Worm (Caenorhabditis elegans): ENCODE results near the gene Y32F6B.9.

The Y32F6B.9 gene

ce11 chrV:10491443-10491842 lies 12.9 kb downstream of the Y32F6B.9 start, which contains the start of gene aqp-5:
Gene aqp-5, plus strand, starts transcription at chrV:10491743.
- no peak for TF ChIP-seq lin-11 (tag; optimal IDR thresholded peaks at IDR 0.05)
- no peak for TF ChIP-seq mec-3 (tag; optimal IDR thresholded peaks at IDR 0.05; ENCODE audit: borderline replicate concordance)

ce11 chrV:10493150-10493549 lies 14.7 kb downstream of the Y32F6B.9 start, which contains the start of gene ugt-33:
Gene ugt-33, plus strand, starts transcription at chrV:10493409.
- TF ChIP-seq ceh-48 (tag; optimal IDR thresholded peaks at IDR 0.05) = no peak
- TF ChIP-seq nfya-1 (tag; optimal IDR thresholded peaks at IDR 0.05) = no peak
- no peak for TF ChIP-seq zip-5 (tag; optimal IDR thresholded peaks at IDR 0.05)
- no peak for TF ChIP-seq tbx-7 (tag; optimal IDR thresholded peaks at IDR 0.05)
- TF ChIP-seq hlh-8 (tag; optimal IDR thresholded peaks at IDR 0.05) = no peak
- no peak for TF ChIP-seq ref-2 (tag; optimal IDR thresholded peaks at IDR 0.05)
- no peak for TF ChIP-seq elt-4 (tag; optimal IDR thresholded peaks at IDR 0.05)
- TF ChIP-seq ztf-16 (tag; optimal IDR thresholded peaks at IDR 0.05) = no peak
- TF ChIP-seq hlh-13 (GFP tag; optimal IDR thresholded peaks at IDR 0.05) = no peak
- TF ChIP-seq unc-42 (tag; optimal IDR thresholded peaks at IDR 0.05) = no peak
- no peak for TF ChIP-seq ceh-14 (tag; optimal IDR thresholded peaks at IDR 0.05)
- TF ChIP-seq nhr-11 (tag; optimal IDR thresholded peaks at IDR 0.05) = no peak
- no peak for TF ChIP-seq fax-1 (tag; optimal IDR thresholded peaks at IDR 0.05)
- TF ChIP-seq K09A11.1 (tag; optimal IDR thresholded peaks at IDR 0.05; ENCODE audit: insufficient read depth) = no peak
- TF ChIP-seq hlh-15 (tag; optimal IDR thresholded peaks at IDR 0.05) = no peak
- no peak for TF ChIP-seq ahr-1 (tag; optimal IDR thresholded peaks at IDR 0.05)
- TF ChIP-seq pat-9 (tag; optimal IDR thresholded peaks at IDR 0.05) = no peak
- TF ChIP-seq unc-86 (tag; optimal IDR thresholded peaks at IDR 0.05) = no peak

- TF ChIP-seq sdc-2 (tag; optimal IDR thresholded peaks at IDR 0.05) (no peak), nhr-11 (tag; optimal IDR thresholded peaks at IDR 0.05) (no peak), hlh-6 (tag; optimal IDR thresholded peaks at IDR 0.05) (no peak), unc-86 (tag; optimal IDR thresholded peaks at IDR 0.05) (no peak), dmd-4 (tag; optimal IDR thresholded peaks at IDR 0.05; ENCODE audit: borderline replicate concordance) (no peak), zip-5 (tag; optimal IDR thresholded peaks at IDR 0.05) (no peak), ceh-45 (GFP tag; IDR thresholded peaks at IDR 0.05) (no peak), K02D7.2 (tag; optimal IDR thresholded peaks at IDR 0.05) (no peak), mec-3 (tag; optimal IDR thresholded peaks at IDR 0.05; ENCODE audit: borderline replicate concordance) (no peak), ceh-2 (tag; optimal IDR thresholded peaks at IDR 0.05) (no peak), ceh-6 (GFP tag; optimal IDR thresholded peaks at IDR 0.05) (no peak), T23F11.4 (GFP tag; optimal IDR thresholded peaks at IDR 0.05) (no peak), eyg-1 (tag; optimal IDR thresholded peaks at IDR 0.05) (no peak), K09A11.1 (tag; optimal IDR thresholded peaks at IDR 0.05; ENCODE audit: insufficient read depth) (no peak), unc-55 (GFP tag; optimal IDR thresholded peaks at IDR 0.05) (no peak), npax-4 (tag; optimal IDR thresholded peaks at IDR 0.05) (no peak)
These were observed 18.2 kb downstream of the Y32F6B.9 start, which contains the start of gene C35A5.4 for ce11 chrV:10496733-10497132. Gene C35A5.4, plus strand, starts transcription at chrV:10497033.

DNA sequence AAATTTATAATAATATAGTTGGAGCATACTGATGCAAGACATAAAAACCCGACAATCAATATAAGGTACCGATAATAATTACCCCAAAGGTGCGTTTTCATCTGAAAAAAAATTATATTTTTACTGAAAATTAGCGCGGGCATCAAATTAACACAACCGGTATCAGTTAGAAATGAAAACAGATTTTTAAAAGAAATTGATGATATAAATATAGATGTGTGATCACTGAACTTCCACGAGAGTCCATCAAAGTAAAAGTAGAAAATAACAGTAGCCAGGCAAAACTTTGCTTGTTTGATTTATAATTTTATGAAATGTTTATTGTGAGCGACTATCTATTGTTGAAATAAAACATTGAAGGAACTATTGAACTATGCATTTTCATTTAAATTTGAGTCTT lies 22.8 kb downstream of the Y32F6B.9 start, which contains the start of gene C35A5.3:
Gene C35A5.3, minus strand, starts transcription at position 101 of the 400 bp plus-strand sequence.
- TF ChIP-seq ceh-34 (tag; optimal IDR thresholded peaks at IDR 0.05) (no peak), pha-2 (tag; optimal IDR thresholded peaks at IDR 0.05) (no peak), ceh-9 (tag; optimal IDR thresholded peaks at IDR 0.05) (no peak), pax-1 (tag; optimal IDR thresholded peaks at IDR 0.05) (no peak), dmd-4 (tag; optimal IDR thresholded peaks at IDR 0.05; ENCODE audit: borderline replicate concordance) (no peak), unc-86 (tag; optimal IDR thresholded peaks at IDR 0.05) (no peak), ama-1 (optimal IDR thresholded peaks at IDR 0.05) (no peak), eyg-1 (tag; optimal IDR thresholded peaks at IDR 0.05) (no peak), mec-3 (tag; optimal IDR thresholded peaks at IDR 0.05; ENCODE audit: borderline replicate concordance) (no peak), hlh-30 (tag; optimal IDR thresholded peaks at IDR 0.05; ENCODE audit: insufficient read depth) (no peak), odd-2 (tag; optimal IDR thresholded peaks at IDR 0.05) (no peak), pros-1 (tag; optimal IDR thresholded peaks at IDR 0.05) (no peak), ceh-30 (tag; optimal IDR thresholded peaks at IDR 0.05) (no peak), sox-2 (GFP tag; IDR thresholded peaks at IDR 0.05) (no peak), ceh-22 (tag; optimal IDR thresholded peaks at IDR 0.05) (no peak), Y22D7AL.16 (tag; optimal IDR thresholded peaks at IDR 0.05) (no peak), F13H6.1 (tag; optimal IDR thresholded peaks at IDR 0.05) (no peak)
